Worm (Caenorhabditis elegans) whole organism, young adult: ENCODE measurements around the gene srlf-12.

Experiments
- B0019.2 ChIP-seq: fragments of 200-800 bp; sonication (Bioruptor generic); conservative IDR thresholded peaks from 2 replicates; pipeline ENCODE4 v1.3.6; 2022; ENCODE audit warnings: missing genetic modification reagents, missing genetic modification characterization, missing compliant biosample characterization
- B0261.1 ChIP-seq: sonication (generic microtip); optimal IDR thresholded peaks from 2 replicates; lab custom pipeline; 2016; ENCODE audit warnings: mild to moderate bottlenecking, missing genetic modification characterization, moderate library complexity, missing compliant biosample characterization
- C06A6.2 ChIP-seq: fragments of 200-800 bp; sonication (Bioruptor generic); conservative IDR thresholded peaks from 2 replicates; pipeline ENCODE4 v1.3.6; 2022; ENCODE audit warnings: missing genetic modification characterization, missing compliant biosample characterization
- C17E4.6 ChIP-seq: fragments of 200-800 bp; sonication (Bioruptor generic); IDR thresholded peaks from 2 replicates; pipeline ENCODE4 v1.3.6; 2022; ENCODE audit warnings: missing genetic modification reagents, missing genetic modification characterization, missing compliant biosample characterization
- F10E7.11 ChIP-seq: sonication (generic microtip); optimal IDR thresholded peaks from 2 replicates; lab custom pipeline; 2017; ENCODE audit warnings: mild to moderate bottlenecking, missing genetic modification characterization, moderate library complexity, missing compliant biosample characterization
- F39B2.1 ChIP-seq: fragments of 200-800 bp; sonication (Bioruptor generic); IDR thresholded peaks from 2 replicates; pipeline ENCODE4 v1.3.6; 2022; ENCODE audit warnings: missing genetic modification reagents, missing genetic modification characterization, missing compliant biosample characterization
- F52B5.7 ChIP-seq: sonication (generic microtip); optimal IDR thresholded peaks from 2 replicates; lab custom pipeline; 2016; ENCODE audit warnings: mild to moderate bottlenecking, missing genetic modification characterization, missing compliant biosample characterization
- F57A8.1 ChIP-seq: fragments of 200-800 bp; sonication (Bioruptor generic); optimal IDR thresholded peaks from 2 replicates; lab custom pipeline; 2018; ENCODE audit warnings: mild to moderate bottlenecking, missing genetic modification characterization, moderate library complexity, missing compliant biosample characterization
- F57C9.4 ChIP-seq: sonication (generic microtip); optimal IDR thresholded peaks from 2 replicates; lab custom pipeline; 2017; ENCODE audit warnings: mild to moderate bottlenecking, missing genetic modification characterization, missing compliant biosample characterization
- ZK185.1 ChIP-seq: sonication (generic microtip); optimal IDR thresholded peaks from 2 replicates; lab custom pipeline; 2016; ENCODE audit warnings: mild to moderate bottlenecking, missing genetic modification characterization, missing compliant biosample characterization; ENCODE audit not compliant: poor library complexity, severe bottlenecking
- ama-1 ChIP-seq, 3 experiments: fragments of 150-350 bp in 1 of 3; sonication (generic microtip) in 2 of 3; optimal IDR thresholded peaks; 2 replicates each; lab custom pipeline; 2014 to 2018; ENCODE audit warnings: missing biosample characterization in 2 of 3, missing genetic modification characterization in 2 of 3, missing genetic modification reagents in 2 of 3
- bed-1 ChIP-seq: fragments of 200-800 bp; sonication (Bioruptor generic); IDR thresholded peaks from 2 replicates; pipeline ENCODE4 v1.3.6; 2022; ENCODE audit warnings: missing genetic modification reagents, missing genetic modification characterization, missing compliant biosample characterization
- cebp-1 ChIP-seq, 2 experiments: fragments of 200-800 bp in 1 of 2; sonication (Bioruptor generic) in 1 of 2; sonication (generic microtip) in 1 of 2; IDR thresholded peaks in 1 of 2; optimal IDR thresholded peaks in 1 of 2; 2 replicates each; pipeline versions ENCODE4 v1.3.6 to Lab custom; 2017 to 2022; ENCODE audit warnings: missing compliant biosample characterization in 2 of 2, missing genetic modification characterization in 2 of 2, mild to moderate bottlenecking in 1 of 2, missing genetic modification reagents in 1 of 2, moderate library complexity in 1 of 2
- cebp-2 ChIP-seq: fragments of 200-800 bp; sonication (Bioruptor generic); IDR thresholded peaks from 2 replicates; pipeline ENCODE4 v1.3.6; 2022; ENCODE audit warnings: missing genetic modification characterization, missing compliant biosample characterization
- ceh-58 ChIP-seq: fragments of 200-800 bp; sonication (Bioruptor generic); IDR thresholded peaks from 2 replicates; pipeline ENCODE4 v1.3.6; 2022; ENCODE audit warnings: missing genetic modification characterization, missing compliant biosample characterization
- dox-1 ChIP-seq: fragments of 200-800 bp; sonication (Bioruptor generic); IDR thresholded peaks from 2 replicates; pipeline ENCODE4 v1.3.6; 2022; ENCODE audit warnings: missing genetic modification reagents, missing genetic modification characterization, missing compliant biosample characterization
- dpff-1 ChIP-seq: sonication (generic microtip); optimal IDR thresholded peaks from 2 replicates; lab custom pipeline; 2017; ENCODE audit warnings: mild to moderate bottlenecking, missing genetic modification characterization, missing compliant biosample characterization
- gei-17 ChIP-seq: fragments of 200-800 bp; sonication (Bioruptor generic); optimal IDR thresholded peaks from 2 replicates; lab custom pipeline; 2018; ENCODE audit warnings: mild to moderate bottlenecking, missing genetic modification characterization, missing compliant biosample characterization
- hmg-1.2 ChIP-seq: fragments of 200-800 bp; sonication (Bioruptor generic); IDR thresholded peaks from 2 replicates; pipeline ENCODE4 v1.3.6; 2022; ENCODE audit warnings: missing genetic modification reagents, missing genetic modification characterization, missing compliant biosample characterization
- hrde-1 ChIP-seq: sonication (generic microtip); optimal IDR thresholded peaks from 2 replicates; lab custom pipeline; 2016; ENCODE audit warnings: missing genetic modification characterization, mild to moderate bottlenecking, missing compliant biosample characterization, moderate library complexity, missing genotype, missing genetic modification reagents, borderline replicate concordance
- let-526 ChIP-seq: fragments of 200-800 bp; sonication (Bioruptor generic); IDR thresholded peaks from 2 replicates; pipeline ENCODE4 v1.3.6; 2022; ENCODE audit warnings: missing genetic modification reagents, missing genetic modification characterization, missing compliant biosample characterization
- lir-1 ChIP-seq: fragments of 200-800 bp; sonication (Bioruptor generic); conservative IDR thresholded peaks from 2 replicates; pipeline ENCODE4 v1.3.6; 2022; ENCODE audit warnings: missing genetic modification reagents, missing genetic modification characterization, missing compliant biosample characterization
- madf-6 ChIP-seq: fragments of 200-800 bp; sonication (Bioruptor generic); IDR thresholded peaks from 2 replicates; pipeline ENCODE4 v1.3.6; 2022; ENCODE audit warnings: missing genetic modification reagents, missing genetic modification characterization, missing compliant biosample characterization
- mel-28 ChIP-seq: sonication (generic microtip); optimal IDR thresholded peaks from 2 replicates; lab custom pipeline; 2016; ENCODE audit warnings: borderline replicate concordance, mild to moderate bottlenecking, missing genetic modification characterization, missing compliant biosample characterization
- nfya-1 ChIP-seq: sonication (generic microtip); optimal IDR thresholded peaks from 2 replicates; lab custom pipeline; 2017; ENCODE audit warnings: antibody characterized with exemption, missing compliant biosample characterization, missing genetic modification characterization, borderline replicate concordance; ENCODE audit not compliant: insufficient read depth
- nfya-2 ChIP-seq: fragments of 200-800 bp; sonication (Bioruptor generic); IDR thresholded peaks from 2 replicates; pipeline ENCODE4 v1.3.6; 2022; ENCODE audit warnings: missing genetic modification reagents, missing genetic modification characterization, missing compliant biosample characterization
- nhr-179 ChIP-seq: sonication (generic microtip); optimal IDR thresholded peaks from 2 replicates; lab custom pipeline; 2016; ENCODE audit warnings: mild to moderate bottlenecking, missing genetic modification characterization, missing compliant biosample characterization
- nhr-80 ChIP-seq: sonication (generic microtip); optimal IDR thresholded peaks from 2 replicates; lab custom pipeline; 2016; ENCODE audit warnings: missing genetic modification characterization, missing compliant biosample characterization
- pbrm-1 ChIP-seq: fragments of 200-800 bp; sonication (Bioruptor generic); IDR thresholded peaks from 2 replicates; pipeline ENCODE4 v1.3.6; 2022; ENCODE audit warnings: missing genetic modification reagents, missing genetic modification characterization, missing compliant biosample characterization
- snpc-1.3 ChIP-seq: sonication (generic microtip); optimal IDR thresholded peaks from 2 replicates; lab custom pipeline; 2017; ENCODE audit warnings: missing genetic modification characterization, mild to moderate bottlenecking, missing compliant biosample characterization, antibody characterized with exemption, moderate library complexity, missing genotype, missing genetic modification reagents; ENCODE audit not compliant: insufficient read depth
- snpc-3.4 ChIP-seq: sonication (generic microtip); optimal IDR thresholded peaks from 2 replicates; lab custom pipeline; 2017; ENCODE audit warnings: missing genetic modification characterization, mild to moderate bottlenecking, missing compliant biosample characterization, antibody characterized with exemption, moderate library complexity, missing genotype, missing genetic modification reagents
- zim-3 ChIP-seq: sonication (generic microtip); optimal IDR thresholded peaks from 2 replicates; lab custom pipeline; 2017; ENCODE audit warnings: mild to moderate bottlenecking, missing genetic modification characterization, moderate library complexity, missing compliant biosample characterization
- ztf-18 ChIP-seq: sonication (generic microtip); optimal IDR thresholded peaks from 2 replicates; lab custom pipeline; 2016; ENCODE audit warnings: missing genotype, mild to moderate bottlenecking, missing genetic modification characterization, missing compliant biosample characterization
- ztf-3 ChIP-seq: fragments of 200-800 bp; sonication (Bioruptor generic); optimal IDR thresholded peaks from 2 replicates; lab custom pipeline; 2018; ENCODE audit warnings: mild to moderate bottlenecking, missing genetic modification characterization, missing compliant biosample characterization

srlf-12 gene

ce11 chrIV:10855049-10855448 lies 36.8 kb downstream of the srlf-12 start, which contains the start of gene T11G6.3:
TSS of gene T11G6.3 (minus strand) at chrIV:10855237.
- TF ChIP-seq nhr-179 (no peak), gei-17 (GFP tag; lab: Kevin White, UChicago) (no peak), madf-6 (GFP tag; lab: Robert Waterston, UW) (no peak), nhr-80 (tag; lab: Kevin White, UChicago) (no peak), B0019.2 (no peak), hrde-1 (tag; lab: Kevin White, UChicago) (no peak), lir-1 (GFP tag; lab: Robert Waterston, UW) (no peak), cebp-1 (GFP tag; IDR thresholded peaks at IDR 0.05; lab: Robert Waterston, UW) (no peak), cebp-1 (tag; optimal IDR thresholded peaks at IDR 0.05; lab: Kevin White, UChicago) (no peak), let-526 (no peak), F39B2.1 (GFP tag; lab: Robert Waterston, UW) (no peak), dpff-1 (tag; lab: Kevin White, UChicago) (no peak), B0261.1 (tag; lab: Kevin White, UChicago) (no peak), snpc-3.4 (tag; lab: Kevin White, UChicago) (no peak), F52B5.7 (tag; lab: Kevin White, UChicago) (no peak), ZK185.1 (no peak), ztf-3 (GFP tag; lab: Kevin White, UChicago) (no peak), bed-1 (GFP tag; lab: Robert Waterston, UW) (no peak), ztf-18 (tag; lab: Kevin White, UChicago) (no peak), ceh-58 (GFP tag; lab: Robert Waterston, UW) (no peak)

ce11 chrIV:10854042-10854441 lies 37.9 kb downstream of the srlf-12 start:
- TF ChIP-seq lir-1 (GFP tag; lab: Robert Waterston, UW) (no peak), F57A8.1 (GFP tag; lab: Kevin White, UChicago) (no peak), F57C9.4 (tag; lab: Kevin White, UChicago) (no peak), C06A6.2 (GFP tag; lab: Robert Waterston, UW) (no peak), cebp-2 (GFP tag; lab: Robert Waterston, UW) (no peak), nhr-179 (no peak), snpc-1.3 (no peak), dox-1 (GFP tag; lab: Robert Waterston, UW) (no peak), zim-3 (tag; lab: Kevin White, UChicago) (no peak), nfya-2 (GFP tag; lab: Robert Waterston, UW) (no peak), F39B2.1 (GFP tag; lab: Robert Waterston, UW) (no peak), dpff-1 (tag; lab: Kevin White, UChicago) (no peak), nfya-1 (tag; lab: Kevin White, UChicago) (no peak), C17E4.6 (GFP tag; lab: Robert Waterston, UW) (no peak), F10E7.11 (tag; lab: Kevin White, UChicago) (no peak)

- no peak for TF ChIP-seq ama-1 (optimal IDR thresholded peaks at IDR 0.05; lab: Kevin White, UChicago)
- no peak for TF ChIP-seq ama-1 (GFP tag; optimal IDR thresholded peaks at IDR 0.05; lab: Kevin White, UChicago)
- TF ChIP-seq hmg-1.2 (GFP tag; lab: Robert Waterston, UW): peak; percentile 25; the same call in 1 of the 2 replicates
- TF ChIP-seq snpc-1.3: no peak
Observed at ce11 chrIV:10852403-10852802, 39.5 kb downstream of the srlf-12 start.

ce11 chrIV:10851833-10852232 lies 40.1 kb downstream of the srlf-12 start, which contains the start of gene T11G6.4:
TSS of gene T11G6.4 (minus strand) at chrIV:10851933.
- no peak for TF ChIP-seq mel-28
- TF ChIP-seq B0019.2: no peak
- TF ChIP-seq pbrm-1 (GFP tag; lab: Robert Waterston, UW): no peak
